ENCODE assay signal across 2 fruit fly cellular contexts in genomic region chr3R:10656578-10656977, dm6.
TF ChIP-seq lines count a peak whose summit lies in the region.

No protein-coding gene starts in this region.

- no peak for TF ChIP-seq CTCF in whole organism, embryonic (GFP tag; optimal IDR thresholded peaks at IDR 0.05; lab: Kevin White, UChicago)

TF ChIP-seq in whole organism, embryonic, 481 proteins besides CTCF, POLR2A, EP300 and RAD21:
- TF ChIP-seq CG18476 (GFP tag; optimal IDR thresholded peaks at IDR 0.05; lab: Kevin White, UChicago) (no peak), sqz (GFP tag; optimal IDR thresholded peaks at IDR 0.05; lab: Kevin White, UChicago) (peak; percentile 89), CG11247 (GFP tag; IDR thresholded peaks at IDR 0.05; lab: Robert Waterston, UW) (no peak), seq (GFP tag; IDR thresholded peaks at IDR 0.05; lab: Robert Waterston, UW) (no peak), CG32772 (GFP tag; IDR thresholded peaks at IDR 0.05; lab: Robert Waterston, UW) (peak; percentile 58; the same call in 1 of the 2 replicates), sd (tag; optimal IDR thresholded peaks at IDR 0.05; lab: Kevin White, UChicago) (peak; percentile 5), abd-A (tag; optimal IDR thresholded peaks at IDR 0.05; lab: Kevin White, UChicago) (peak; percentile 12), kni (GFP tag; optimal IDR thresholded peaks at IDR 0.05; lab: Kevin White, UChicago) (peak; percentile 37), pnt (GFP tag; optimal IDR thresholded peaks at IDR 0.05; lab: Kevin White, UChicago) (no peak), Ada2b (GFP tag; IDR thresholded peaks at IDR 0.05; lab: Robert Waterston, UW) (no peak), lov (optimal IDR thresholded peaks at IDR 0.05; lab: Kevin White, UChicago) (no peak), lov (GFP tag; IDR thresholded peaks at IDR 0.05; lab: Robert Waterston, UW) (no peak), chinmo (GFP tag; IDR thresholded peaks at IDR 0.05; lab: Robert Waterston, UW; ENCODE audit: partially characterized antibody) (0 out of 4 replicates have a peak, but pooled peaks have one; percentile 18), grn (GFP tag; optimal IDR thresholded peaks at IDR 0.05; lab: Kevin White, UChicago) (peak; percentile 77), wek (GFP tag; optimal IDR thresholded peaks at IDR 0.05; lab: Kevin White, UChicago) (no peak)

TF ChIP-seq in whole organism, prepupa, 60 proteins besides CTCF, POLR2A, EP300 and RAD21:
- TF ChIP-seq CG1621 (tag; optimal IDR thresholded peaks at IDR 0.05; lab: Kevin White, UChicago) = no peak
- TF ChIP-seq ss (GFP tag; optimal IDR thresholded peaks at IDR 0.05; lab: Kevin White, UChicago) = peak; percentile 25 to 27
- peak; percentile 21 for TF ChIP-seq Eip78C (GFP tag; lab: Kevin White, UChicago)
